Worm (Caenorhabditis elegans): Measurements from ENCODE around the gene Y56A3A.30.

Gene Y56A3A.30

ce11 chrIII:11947527-11947926 is 31.3 kb downstream of the Y56A3A.30 start:
- TF ChIP-seq him-1 (tag; optimal IDR thresholded peaks at IDR 0.05) (no peak), dao-5 (tag; optimal IDR thresholded peaks at IDR 0.05) (no peak), W03F9.2 (tag; optimal IDR thresholded peaks at IDR 0.05) (no peak)

ce11 chrIII:11946973-11947372 is 31.9 kb downstream of the Y56A3A.30 start, which contains the start of gene Y56A3A.7:
Gene Y56A3A.7, minus strand, starts transcription at chrIII:11947019.
- no peak for TF ChIP-seq him-1 (tag; optimal IDR thresholded peaks at IDR 0.05)
- no peak for TF ChIP-seq dao-5 (tag; optimal IDR thresholded peaks at IDR 0.05)
- no peak for TF ChIP-seq W03F9.2 (tag; optimal IDR thresholded peaks at IDR 0.05)

ce11 chrIII:11946062-11946749 is 32.7 kb downstream of the Y56A3A.30 start:
- peak; percentile 89 for TF ChIP-seq him-1 (tag; optimal IDR thresholded peaks at IDR 0.05)
- peak; percentile 74 for TF ChIP-seq W03F9.2 (tag; optimal IDR thresholded peaks at IDR 0.05)
- TF ChIP-seq dao-5 (tag; optimal IDR thresholded peaks at IDR 0.05): no peak

- TF ChIP-seq W03F9.2 (tag; optimal IDR thresholded peaks at IDR 0.05) (no peak), him-1 (tag; optimal IDR thresholded peaks at IDR 0.05) (no peak), dao-5 (tag; optimal IDR thresholded peaks at IDR 0.05) (no peak)
Measured at ce11 chrIII:11942664-11943063, 36.2 kb downstream of the Y56A3A.30 start.

ce11 chrIII:11938525-11938924 is 40.3 kb downstream of the Y56A3A.30 start:
- TF ChIP-seq dao-5 (tag; optimal IDR thresholded peaks at IDR 0.05) (no peak), W03F9.2 (tag; optimal IDR thresholded peaks at IDR 0.05) (no peak), him-1 (tag; optimal IDR thresholded peaks at IDR 0.05) (no peak)

- TF ChIP-seq W03F9.2 (tag; optimal IDR thresholded peaks at IDR 0.05) (no peak), dao-5 (tag; optimal IDR thresholded peaks at IDR 0.05) (no peak), him-1 (tag; optimal IDR thresholded peaks at IDR 0.05) (no peak)
Measured at ce11 chrIII:11937911-11938310, 41.0 kb downstream of the Y56A3A.30 start.

- TF ChIP-seq him-1 (tag; optimal IDR thresholded peaks at IDR 0.05): no peak
Measured at ce11 chrIII:11936668-11937276, 42.1 kb downstream of the Y56A3A.30 start.

ce11 chrIII:11935948-11936280 is 43.0 kb downstream of the Y56A3A.30 start:
- TF ChIP-seq him-1 (tag; optimal IDR thresholded peaks at IDR 0.05): no peak
- no peak for TF ChIP-seq dao-5 (tag; optimal IDR thresholded peaks at IDR 0.05)
- TF ChIP-seq W03F9.2 (tag; optimal IDR thresholded peaks at IDR 0.05): no peak

- TF ChIP-seq W03F9.2 (tag; optimal IDR thresholded peaks at IDR 0.05): no peak
- TF ChIP-seq dao-5 (tag; optimal IDR thresholded peaks at IDR 0.05): no peak
- TF ChIP-seq him-1 (tag; optimal IDR thresholded peaks at IDR 0.05): no peak
Measured at ce11 chrIII:11935032-11935947, 43.6 kb downstream of the Y56A3A.30 start.

- TF ChIP-seq W03F9.2 (tag; optimal IDR thresholded peaks at IDR 0.05) (no peak), him-1 (tag; optimal IDR thresholded peaks at IDR 0.05) (no peak), dao-5 (tag; optimal IDR thresholded peaks at IDR 0.05) (no peak)
Measured at ce11 chrIII:11933539-11933938, 45.3 kb downstream of the Y56A3A.30 start, which contains the start of gene dolk-1. Gene dolk-1, minus strand, starts transcription at chrIII:11933639.

ce11 chrIII:11931960-11932359 is 46.9 kb downstream of the Y56A3A.30 start:
- TF ChIP-seq him-1 (tag; optimal IDR thresholded peaks at IDR 0.05) (no peak), W03F9.2 (tag; optimal IDR thresholded peaks at IDR 0.05) (no peak), dao-5 (tag; optimal IDR thresholded peaks at IDR 0.05) (no peak)

ce11 chrIII:11930899-11931298 is 48.0 kb downstream of the Y56A3A.30 start:
- no peak for TF ChIP-seq dao-5 (tag; optimal IDR thresholded peaks at IDR 0.05)

Measured in whole organism, L4/young adult.